Worm (Caenorhabditis elegans): Measurements from ENCODE around the gene srsx-27.

The srsx-27 gene

ce11 chrV:10120898-10121297, 28.9 kb upstream of the srsx-27 start, which contains the start of gene srxa-18:
Gene srxa-18 (minus strand): TSS chrV:10120997.
- TF ChIP-seq med-1 (GFP tag; optimal IDR thresholded peaks at IDR 0.05; ENCODE audit: insufficient read depth) (no peak), tab-1 (GFP tag; IDR thresholded peaks at IDR 0.05) (no peak)

DNA sequence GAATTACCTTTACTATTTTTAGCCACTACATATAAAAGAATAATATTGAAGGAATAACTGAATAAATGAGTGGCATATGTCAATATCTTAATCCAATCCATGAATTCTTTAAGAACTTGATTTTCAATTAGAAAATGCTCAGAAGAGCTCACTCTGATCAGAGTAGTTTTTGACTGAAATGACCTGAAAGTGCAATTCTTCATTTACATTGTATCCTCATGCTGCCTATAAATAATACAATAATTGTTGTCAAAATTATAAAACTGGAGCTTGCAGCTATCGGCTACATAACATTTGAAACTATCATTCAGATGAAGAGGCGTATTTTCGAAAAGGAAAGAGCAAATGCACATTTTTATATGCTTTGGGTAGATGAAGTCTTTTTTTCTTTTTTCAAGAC, 27.2 kb upstream of the srsx-27 start, which contains the start of gene srxa-19:
srxa-19 (minus strand) TSS at position 101 of the 400 bp plus-strand sequence.
- no peak for TF ChIP-seq ztf-29 (GFP tag; IDR thresholded peaks at IDR 0.05)
- TF ChIP-seq cog-1 (tag; optimal IDR thresholded peaks at IDR 0.05) = no peak
- no peak for TF ChIP-seq klf-2 (GFP tag; conservative IDR thresholded peaks at IDR 0.05)
- TF ChIP-seq ref-1 (GFP tag; conservative IDR thresholded peaks at IDR 0.05) = no peak
- no peak for TF ChIP-seq T22C8.4 (GFP tag; IDR thresholded peaks at IDR 0.05)
- TF ChIP-seq flt-1 (GFP tag; IDR thresholded peaks at IDR 0.05) = no peak
- TF ChIP-seq tab-1 (GFP tag; IDR thresholded peaks at IDR 0.05) = no peak
- TF ChIP-seq med-1 (GFP tag; optimal IDR thresholded peaks at IDR 0.05; ENCODE audit: insufficient read depth) = no peak
- TF ChIP-seq ztf-23 (GFP tag; IDR thresholded peaks at IDR 0.05) = no peak

DNA sequence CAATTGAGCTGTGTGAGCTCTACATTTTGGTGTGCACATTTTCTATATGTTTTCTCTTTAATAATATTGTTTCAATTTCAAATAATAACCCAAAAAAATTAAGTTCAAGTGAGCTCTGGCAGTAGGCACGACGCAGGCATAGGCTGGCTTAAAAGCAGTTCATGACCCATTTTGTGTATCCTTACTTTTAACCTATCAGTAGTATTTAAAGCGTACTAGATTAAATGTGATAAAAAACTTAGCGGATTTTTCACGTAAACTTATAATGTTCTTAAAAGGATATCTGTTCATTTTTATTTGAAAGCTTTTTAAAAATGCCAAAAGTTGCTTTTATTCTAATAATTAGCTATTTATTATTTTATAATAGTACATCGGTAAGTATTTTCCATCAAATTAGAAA, 26.5 kb upstream of the srsx-27 start, which contains the start of gene C08B6.6:
C08B6.6 (plus strand) TSS at position 301 of the 400 bp plus-strand sequence.
- no peak for TF ChIP-seq T22C8.4 (GFP tag; IDR thresholded peaks at IDR 0.05)

DNA sequence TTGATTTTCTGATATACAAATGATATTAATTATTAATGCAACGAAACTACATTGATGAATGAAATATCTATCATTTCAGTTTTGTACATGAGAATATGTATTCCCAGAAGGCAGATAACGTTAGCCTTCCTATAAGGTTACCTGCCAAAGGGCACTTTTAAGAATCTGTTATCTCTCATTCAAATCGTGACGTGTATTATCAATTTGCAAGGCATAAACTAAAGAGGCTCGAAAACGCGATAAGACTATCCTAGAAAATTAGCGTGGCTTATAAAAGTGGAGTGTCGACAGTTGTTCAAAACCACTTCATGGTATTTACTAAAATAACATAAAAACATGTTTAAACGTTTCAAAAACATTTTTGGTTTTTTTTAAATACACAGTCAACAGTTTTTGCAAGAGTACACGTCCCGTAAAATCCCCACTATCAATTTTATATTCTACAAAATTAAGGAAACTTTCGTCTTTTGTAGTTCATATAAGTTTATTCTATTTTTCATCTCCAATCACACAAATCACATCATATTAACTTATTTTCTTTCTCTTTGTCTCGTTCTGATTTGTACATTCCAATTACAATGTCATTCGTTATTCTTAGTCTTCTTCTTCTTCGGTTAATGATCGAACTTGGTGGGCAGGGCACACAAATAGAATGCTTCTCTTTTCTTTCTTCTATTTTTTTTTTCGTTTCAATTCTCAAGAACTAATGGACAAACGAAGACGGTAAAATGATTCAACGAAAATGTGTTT, 24.9 kb upstream of the srsx-27 start, which contains the start of gene C08B6.10:
C08B6.10 (plus strand) TSS at position 700 of the 750 bp plus-strand sequence.
- TF ChIP-seq med-1 (GFP tag; optimal IDR thresholded peaks at IDR 0.05; ENCODE audit: insufficient read depth) (no peak), tab-1 (GFP tag; IDR thresholded peaks at IDR 0.05) (no peak), ztf-23 (GFP tag; IDR thresholded peaks at IDR 0.05) (no peak), klf-2 (GFP tag; conservative IDR thresholded peaks at IDR 0.05) (no peak), cog-1 (tag; optimal IDR thresholded peaks at IDR 0.05) (no peak), flt-1 (GFP tag; IDR thresholded peaks at IDR 0.05) (no peak), ref-1 (GFP tag; conservative IDR thresholded peaks at IDR 0.05) (no peak), ztf-29 (GFP tag; IDR thresholded peaks at IDR 0.05) (no peak), T22C8.4 (GFP tag; IDR thresholded peaks at IDR 0.05) (no peak)

ce11 chrV:10130195-10130594, 19.6 kb upstream of the srsx-27 start, which contains the start of gene aos-1:
Gene aos-1 (minus strand): TSS chrV:10130295.
- no peak for TF ChIP-seq ztf-23 (GFP tag; IDR thresholded peaks at IDR 0.05)
- no peak for TF ChIP-seq tab-1 (GFP tag; IDR thresholded peaks at IDR 0.05)
- TF ChIP-seq ref-1 (GFP tag; conservative IDR thresholded peaks at IDR 0.05) = no peak
- TF ChIP-seq cog-1 (tag; optimal IDR thresholded peaks at IDR 0.05) = no peak
- no peak for TF ChIP-seq klf-2 (GFP tag; conservative IDR thresholded peaks at IDR 0.05)

ce11 chrV:10133277-10133676, 16.6 kb upstream of the srsx-27 start:
- TF ChIP-seq cog-1 (tag; optimal IDR thresholded peaks at IDR 0.05) = no peak

ce11 chrV:10134077-10134693, 15.6 kb upstream of the srsx-27 start, which contains the start of the genes C08B6.18, wdr-20 and C08B6.8:
Gene C08B6.18 (minus strand): TSS chrV:10134127.
Gene wdr-20 (minus strand): TSS chrV:10134158.
Gene C08B6.8 (plus strand): TSS chrV:10134643.
- TF ChIP-seq ztf-23 (GFP tag; IDR thresholded peaks at IDR 0.05) = no peak
- TF ChIP-seq ref-1 (GFP tag; conservative IDR thresholded peaks at IDR 0.05) = no peak
- TF ChIP-seq ztf-29 (GFP tag; IDR thresholded peaks at IDR 0.05) = no peak
- TF ChIP-seq tab-1 (GFP tag; IDR thresholded peaks at IDR 0.05) = no peak
- no peak for TF ChIP-seq cog-1 (tag; optimal IDR thresholded peaks at IDR 0.05)
- no peak for TF ChIP-seq T22C8.4 (GFP tag; IDR thresholded peaks at IDR 0.05)
- no peak for TF ChIP-seq med-1 (GFP tag; optimal IDR thresholded peaks at IDR 0.05; ENCODE audit: insufficient read depth)
- TF ChIP-seq flt-1 (GFP tag; IDR thresholded peaks at IDR 0.05) = no peak
- TF ChIP-seq klf-2 (GFP tag; conservative IDR thresholded peaks at IDR 0.05) = no peak

DNA sequence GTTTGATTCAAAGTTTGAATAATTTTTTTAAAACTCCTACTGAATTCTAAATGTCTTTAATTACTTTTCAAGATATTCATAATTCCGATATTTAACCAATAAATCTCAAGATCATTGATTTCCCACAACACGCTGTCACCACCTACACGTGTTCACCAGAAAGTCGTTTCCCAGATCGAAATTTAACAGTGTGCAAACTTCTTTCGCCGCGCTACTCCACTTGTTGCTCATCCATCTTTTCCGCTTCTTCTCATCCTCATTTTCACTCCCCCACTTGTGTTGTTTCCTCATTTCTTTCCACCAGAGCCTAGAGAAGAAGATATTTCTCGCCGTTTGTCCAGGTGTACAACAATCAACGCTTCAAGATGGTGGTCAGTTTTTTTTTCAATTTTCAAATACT, 4.2 kb upstream of the srsx-27 start, which contains the start of gene C51E3.9:
C51E3.9 (plus strand) TSS at position 301 of the 400 bp plus-strand sequence.
- TF ChIP-seq ref-1 (GFP tag; conservative IDR thresholded peaks at IDR 0.05) (no peak), med-1 (GFP tag; optimal IDR thresholded peaks at IDR 0.05; ENCODE audit: insufficient read depth) (no peak), tab-1 (GFP tag; IDR thresholded peaks at IDR 0.05) (no peak), klf-2 (GFP tag; conservative IDR thresholded peaks at IDR 0.05) (no peak), flt-1 (GFP tag; IDR thresholded peaks at IDR 0.05) (no peak), cog-1 (tag; optimal IDR thresholded peaks at IDR 0.05) (no peak), ztf-29 (GFP tag; IDR thresholded peaks at IDR 0.05) (no peak), T22C8.4 (GFP tag; IDR thresholded peaks at IDR 0.05) (no peak), ztf-23 (GFP tag; IDR thresholded peaks at IDR 0.05) (no peak)

DNA sequence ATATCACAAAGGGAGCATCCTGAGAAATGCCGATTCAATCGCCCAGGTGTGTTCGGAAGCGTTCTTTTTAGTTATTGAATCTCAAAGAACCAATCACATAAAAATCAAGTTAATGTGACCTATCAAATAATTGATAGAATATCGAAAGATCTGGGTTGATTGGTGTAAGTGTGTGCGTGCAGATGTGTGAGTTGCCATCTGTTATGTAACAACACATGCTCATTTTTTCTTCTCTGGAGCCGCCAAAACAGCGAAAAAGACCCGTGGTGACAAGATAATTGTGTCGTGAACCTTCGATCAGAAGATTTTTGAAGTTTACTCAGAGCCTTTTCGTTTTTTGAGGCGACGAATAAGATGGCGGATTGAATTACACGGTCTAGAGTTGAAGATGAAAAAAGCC, 3.0 kb upstream of the srsx-27 start:
- no peak for TF ChIP-seq ref-1 (GFP tag; conservative IDR thresholded peaks at IDR 0.05)
- TF ChIP-seq ztf-29 (GFP tag; IDR thresholded peaks at IDR 0.05) = no peak
- TF ChIP-seq T22C8.4 (GFP tag; IDR thresholded peaks at IDR 0.05) = no peak
- no peak for TF ChIP-seq flt-1 (GFP tag; IDR thresholded peaks at IDR 0.05)
- no peak for TF ChIP-seq ztf-23 (GFP tag; IDR thresholded peaks at IDR 0.05)
- TF ChIP-seq klf-2 (GFP tag; conservative IDR thresholded peaks at IDR 0.05) = no peak
- TF ChIP-seq med-1 (GFP tag; optimal IDR thresholded peaks at IDR 0.05; ENCODE audit: insufficient read depth) = no peak
- TF ChIP-seq tab-1 (GFP tag; IDR thresholded peaks at IDR 0.05) = no peak
- TF ChIP-seq cog-1 (tag; optimal IDR thresholded peaks at IDR 0.05) = no peak

DNA sequence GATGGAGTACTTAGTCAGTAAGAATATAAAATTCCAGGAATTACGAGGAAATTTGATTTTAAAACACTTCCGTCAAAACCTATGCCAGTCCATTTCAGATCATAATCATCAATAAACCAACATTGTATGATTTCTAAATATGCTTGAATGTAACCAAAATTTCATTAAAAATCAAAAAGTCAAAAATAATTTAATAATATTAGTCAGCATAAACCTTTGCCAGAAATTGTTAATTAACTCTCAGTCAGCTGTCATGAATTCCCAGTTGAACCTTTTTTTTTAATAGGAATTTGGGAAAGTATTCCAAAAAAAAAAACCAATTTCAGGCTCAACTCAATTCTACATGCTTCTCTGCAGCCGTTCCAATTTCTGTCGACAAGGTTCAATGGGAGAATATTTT, 1.5 kb upstream of the srsx-27 start, which contains the start of gene srsx-26:
srsx-26 (plus strand) TSS at position 301 of the 400 bp plus-strand sequence.
- no peak for TF ChIP-seq tab-1 (GFP tag; IDR thresholded peaks at IDR 0.05)
- no peak for TF ChIP-seq ztf-29 (GFP tag; IDR thresholded peaks at IDR 0.05)
- TF ChIP-seq ref-1 (GFP tag; conservative IDR thresholded peaks at IDR 0.05) = no peak
- no peak for TF ChIP-seq med-1 (GFP tag; optimal IDR thresholded peaks at IDR 0.05; ENCODE audit: insufficient read depth)
- TF ChIP-seq T22C8.4 (GFP tag; IDR thresholded peaks at IDR 0.05) = no peak
- TF ChIP-seq flt-1 (GFP tag; IDR thresholded peaks at IDR 0.05) = no peak
- TF ChIP-seq ztf-23 (GFP tag; IDR thresholded peaks at IDR 0.05) = no peak
- TF ChIP-seq klf-2 (GFP tag; conservative IDR thresholded peaks at IDR 0.05) = no peak
